Fruit fly (Drosophila melanogaster): ENCODE results near the gene CG33263.

The CG33263 gene

dm6 chr3L:13440370-13440960 is 16.5 kb upstream of the CG33263 start, which contains the start of the genes CG10140 and CG14109:
CG10140 (minus strand) TSS chr3L:13440470.
CG14109 (plus strand) TSS chr3L:13440910.
- TF ChIP-seq D19A (tag; optimal IDR thresholded peaks at IDR 0.05) (peak; percentile 20), dan (GFP tag; IDR thresholded peaks at IDR 0.05) (no peak), Deaf1 (tag; optimal IDR thresholded peaks at IDR 0.05) (peak; percentile 89)

- TF ChIP-seq Gsc (GFP tag; IDR thresholded peaks at IDR 0.05) (no peak), CG15696 (tag; optimal IDR thresholded peaks at IDR 0.05) (no peak), CG1602 (GFP tag; optimal IDR thresholded peaks at IDR 0.05) (no peak), Dll (GFP tag; IDR thresholded peaks at IDR 0.05; ENCODE audit: partially characterized antibody) (no peak), Max (GFP tag; optimal IDR thresholded peaks at IDR 0.05) (no peak), E2f2 (GFP tag; IDR thresholded peaks at IDR 0.05) (no peak), Trl (optimal IDR thresholded peaks at IDR 0.05) (no peak), Trl (GFP tag; optimal IDR thresholded peaks at IDR 0.05) (no peak), CG8478 (optimal IDR thresholded peaks at IDR 0.05) (no peak)
Observed at dm6 chr3L:13437654-13438053, 13.7 kb upstream of the CG33263 start, which contains the start of gene CG10725. CG10725 (plus strand) TSS chr3L:13437954.

- no peak for TF ChIP-seq psq (GFP tag; optimal IDR thresholded peaks at IDR 0.05)
- no peak for TF ChIP-seq CG30403 (GFP tag; optimal IDR thresholded peaks at IDR 0.05)
Observed at dm6 chr3L:13437036-13437435, 13.1 kb upstream of the CG33263 start, which contains the start of gene CG10154. CG10154 (minus strand) TSS chr3L:13437136.

- TF ChIP-seq CG30020 (tag; optimal IDR thresholded peaks at IDR 0.05) (no peak), bbx (GFP tag; IDR thresholded peaks at IDR 0.05; ENCODE audit: partially characterized antibody) (no peak), HmgZ (tag; optimal IDR thresholded peaks at IDR 0.05) (no peak), chinmo (GFP tag; IDR thresholded peaks at IDR 0.05; ENCODE audit: partially characterized antibody) (0 out of 4 replicates have a peak, but pooled peaks have one; percentile 52), vvl (GFP tag; IDR thresholded peaks at IDR 0.05) (peak; percentile 29; the same call in 1 of the 2 replicates), Myb (GFP tag; optimal IDR thresholded peaks at IDR 0.05) (peak; percentile 76), Ets97D (GFP tag; optimal IDR thresholded peaks at IDR 0.05) (no peak), nerfin-1 (tag; optimal IDR thresholded peaks at IDR 0.05) (no peak), so (GFP tag; IDR thresholded peaks at IDR 0.05) (0 out of 3 replicates have a peak, but pooled peaks have one; percentile 13), CG4707 (GFP tag; optimal IDR thresholded peaks at IDR 0.05) (no peak), Hand (GFP tag; optimal IDR thresholded peaks at IDR 0.05) (peak; percentile 8), Deaf1 (tag; optimal IDR thresholded peaks at IDR 0.05) (peak; percentile 46), CG2712 (tag; optimal IDR thresholded peaks at IDR 0.05) (peak; percentile 83), Drgx (GFP tag; IDR thresholded peaks at IDR 0.05) (peak; percentile 74), HLH3B (GFP tag; IDR thresholded peaks at IDR 0.05) (peak; percentile 18; the same call in 1 of the 2 replicates), Med (GFP tag) (peak; percentile 57), CG32767 (GFP tag; IDR thresholded peaks at IDR 0.05) (peak; percentile 48; the same call in 1 of the 2 replicates), Opbp (GFP tag; IDR thresholded peaks at IDR 0.05; ENCODE audit: partially characterized antibody) (0 out of 3 replicates have a peak, but pooled peaks have one; percentile 27), CG3163 (GFP tag; optimal IDR thresholded peaks at IDR 0.05) (peak; percentile 89), ewg (GFP tag; optimal IDR thresholded peaks at IDR 0.05) (peak; percentile 98), crol (GFP tag; IDR thresholded peaks at IDR 0.05) (peak; percentile 81), Bgb (GFP tag; IDR thresholded peaks at IDR 0.05; ENCODE audit: partially characterized antibody) (peak; percentile 40; the same call in 1 of the 2 replicates), lab (GFP tag; optimal IDR thresholded peaks at IDR 0.05) (no peak), sr (GFP tag; IDR thresholded peaks at IDR 0.05) (0 out of 3 replicates have a peak, but pooled peaks have one; percentile 52), ac (GFP tag; optimal IDR thresholded peaks at IDR 0.05) (no peak), mld (GFP tag; IDR thresholded peaks at IDR 0.05; ENCODE audit: partially characterized antibody) (0 out of 3 replicates have a peak, but pooled peaks have one; percentile 50), Atf6 (GFP tag; IDR thresholded peaks at IDR 0.05) (peak; percentile 24; the same call in 1 of the 2 replicates), CG11085 (GFP tag; IDR thresholded peaks at IDR 0.05) (0 out of 2 replicates have a peak, but pooled peaks have one; percentile 7), Aef1 (GFP tag; IDR thresholded peaks at IDR 0.05) (peak; percentile 29; the same call in 1 of the 3 replicates), nom (GFP tag; optimal IDR thresholded peaks at IDR 0.05) (peak; percentile 76), Fer1 (GFP tag; optimal IDR thresholded peaks at IDR 0.05) (peak; percentile 21)
Observed at dm6 chr3L:13435170-13435727, 11.3 kb upstream of the CG33263 start, which contains the start of gene CG10713. CG10713 (minus strand) TSS chr3L:13435229.
